Worm (Caenorhabditis elegans): ENCODE measurements around the gene cyd-1.

- TF ChIP-seq W03F9.2 (tag; optimal IDR thresholded peaks at IDR 0.05) (no peak), dao-5 (tag; optimal IDR thresholded peaks at IDR 0.05) (no peak), him-1 (tag; optimal IDR thresholded peaks at IDR 0.05) (no peak)
Measured at ce11 chrII:12994009-12994788, 13.8 kb downstream of the cyd-1 start.
